Fruit fly (Drosophila melanogaster): ENCODE data around the gene CG6996.

DNA sequence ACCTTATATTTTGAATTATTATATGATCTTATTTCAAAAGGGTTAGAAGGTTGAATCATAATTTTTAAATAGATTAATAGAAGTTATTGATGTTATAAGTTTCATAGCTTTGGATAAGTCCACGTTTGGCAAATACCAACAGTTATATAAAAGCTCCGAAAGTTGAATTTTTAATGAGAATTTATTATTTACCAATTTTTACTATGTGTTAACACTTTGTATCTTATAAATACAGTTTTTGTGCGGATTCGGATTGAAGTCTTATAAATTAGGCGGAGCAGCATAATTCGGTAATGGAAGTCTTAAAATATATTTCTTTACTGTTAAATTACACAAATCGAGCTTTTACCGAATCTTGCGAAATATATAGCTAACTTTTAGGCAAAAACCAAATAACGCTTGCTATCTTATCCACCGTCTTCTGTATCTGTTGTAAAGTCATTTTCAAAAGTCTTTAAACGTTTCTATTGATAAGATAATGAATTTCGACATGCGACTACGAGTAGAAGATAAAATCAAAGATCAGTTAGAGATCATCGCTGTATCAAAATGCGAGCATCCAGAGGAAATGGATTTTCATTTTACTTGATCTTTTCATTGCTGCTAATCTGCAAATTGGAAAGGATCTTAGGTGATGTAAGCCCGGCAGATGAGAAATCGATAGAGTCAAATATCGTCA is 7.6 kb upstream of the CG6996 start, which contains the start of gene CG42833:
- TF ChIP-seq CG33213 (GFP tag; optimal IDR thresholded peaks at IDR 0.05) (no peak), CG16813 (GFP tag; IDR thresholded peaks at IDR 0.05; ENCODE audit: partially characterized antibody) (no peak)

All from whole organism, embryonic.